Worm (Caenorhabditis elegans) whole organism, late embryonic: Measurements from ENCODE around the gene C43F9.11.

Source experiments
- F13H6.1 ChIP-seq: sonication (generic microtip); optimal IDR thresholded peaks from 2 replicates; lab custom pipeline; 2016; ENCODE audit warnings: missing genetic modification characterization, missing compliant biosample characterization
- ceh-48 ChIP-seq: sonication (generic microtip); optimal IDR thresholded peaks from 2 replicates; lab custom pipeline; 2016; ENCODE audit warnings: missing genetic modification characterization, inconsistent platforms, missing compliant biosample characterization
- fkh-10 ChIP-seq: fragments of 150-350 bp; optimal IDR thresholded peaks from 2 replicates; lab custom pipeline; 2014; ENCODE audit warnings: missing biosample characterization, missing genetic modification reagents, missing genetic modification characterization
- hlh-13 ChIP-seq: fragments of 200-800 bp; sonication (Bioruptor generic); optimal IDR thresholded peaks from 2 replicates; lab custom pipeline; 2018; ENCODE audit warnings: mild to moderate bottlenecking, missing genetic modification characterization, missing compliant biosample characterization
- nhr-11 ChIP-seq: fragments of 150-350 bp; optimal IDR thresholded peaks from 2 replicates; lab custom pipeline; 2014; ENCODE audit warnings: missing biosample characterization, missing genetic modification characterization
- rnt-1 ChIP-seq: sonication (generic microtip); optimal IDR thresholded peaks from 2 replicates; lab custom pipeline; 2016; ENCODE audit warnings: missing genetic modification characterization, missing compliant biosample characterization
- sox-2 ChIP-seq: fragments of 200-800 bp; sonication (Bioruptor generic); IDR thresholded peaks from 2 replicates; pipeline ENCODE4 v1.3.6; 2022; ENCODE audit warnings: missing genetic modification reagents, missing genetic modification characterization, missing compliant biosample characterization
- tbx-2 ChIP-seq: sonication (generic microtip); optimal IDR thresholded peaks from 2 replicates; lab custom pipeline; 2016; ENCODE audit warnings: missing genetic modification characterization, missing compliant biosample characterization
- tbx-7 ChIP-seq: sonication (generic microtip); optimal IDR thresholded peaks from 2 replicates; lab custom pipeline; 2016; ENCODE audit warnings: missing genotype, missing genetic modification characterization, missing compliant biosample characterization
- unc-55 ChIP-seq: sonication (generic microtip); optimal IDR thresholded peaks from 2 replicates; lab custom pipeline; 2017; ENCODE audit warnings: missing biosample characterization, missing genetic modification reagents, missing genetic modification characterization

- TF ChIP-seq unc-55 (GFP tag; lab: Kevin White, UChicago) (no peak), ceh-48 (tag; lab: Kevin White, UChicago) (no peak), tbx-2 (no peak), nhr-11 (tag; lab: Kevin White, UChicago) (no peak), hlh-13 (no peak), sox-2 (GFP tag; lab: Robert Waterston, UW) (no peak), fkh-10 (no peak), tbx-7 (no peak), rnt-1 (no peak), F13H6.1 (tag; lab: Kevin White, UChicago) (no peak)
Observed at ce11 chrIV:10558415-10558814, 38.2 kb upstream of the C43F9.11 start, which contains the start of gene zim-3.
